Fruit fly (Drosophila melanogaster) whole organism, embryonic: Measurements from ENCODE around the gene CG6847.

Experiments used
- CG16779 ChIP-seq: fragments of 200-800 bp; sonication (Bioruptor generic); IDR thresholded peaks from 2 replicates; pipeline ENCODE4 v1.3.6; 2022; ENCODE audit warnings: missing biosample characterization, missing genetic modification characterization
- CG8281 ChIP-seq: fragments of 200-800 bp; sonication (Bioruptor generic); optimal IDR thresholded peaks from 2 replicates; lab custom pipeline; 2018; ENCODE audit warnings: missing biosample characterization, mild to moderate bottlenecking, missing genetic modification characterization, moderate library complexity
- Elba2 ChIP-seq: fragments of 200-800 bp; sonication (Bioruptor generic); optimal IDR thresholded peaks from 3 replicates; lab custom pipeline; 2016; ENCODE audit warnings: missing biosample characterization, missing genetic modification characterization
- Sry-δ ChIP-seq: fragments of 200-800 bp; sonication (Bioruptor generic); optimal IDR thresholded peaks from 2 replicates; lab custom pipeline; 2016; ENCODE audit warnings: missing biosample characterization, missing genetic modification characterization
- bigmax ChIP-seq: fragments of 200-800 bp; sonication (Bioruptor generic); optimal IDR thresholded peaks from 2 replicates; lab custom pipeline; 2018; ENCODE audit warnings: missing biosample characterization, mild to moderate bottlenecking, missing genetic modification characterization
- fru ChIP-seq: fragments of >200 bp; optimal IDR thresholded peaks from 2 replicates; lab custom pipeline; 2017
- her ChIP-seq: fragments of 200-800 bp; sonication (Bioruptor generic); optimal IDR thresholded peaks from 2 replicates; lab custom pipeline; 2016; ENCODE audit warnings: missing biosample characterization, missing genetic modification characterization
- nom ChIP-seq: fragments of 200-800 bp; sonication (Bioruptor generic); optimal IDR thresholded peaks from 2 replicates; lab custom pipeline; 2017; ENCODE audit warnings: missing biosample characterization, missing genetic modification characterization, mild to moderate bottlenecking, moderate library complexity, missing genetic modification reagents
- sima ChIP-seq: fragments of 200-800 bp; sonication (Bioruptor generic); optimal IDR thresholded peaks from 2 replicates; lab custom pipeline; 2016; ENCODE audit warnings: missing biosample characterization, missing genetic modification characterization

DNA sequence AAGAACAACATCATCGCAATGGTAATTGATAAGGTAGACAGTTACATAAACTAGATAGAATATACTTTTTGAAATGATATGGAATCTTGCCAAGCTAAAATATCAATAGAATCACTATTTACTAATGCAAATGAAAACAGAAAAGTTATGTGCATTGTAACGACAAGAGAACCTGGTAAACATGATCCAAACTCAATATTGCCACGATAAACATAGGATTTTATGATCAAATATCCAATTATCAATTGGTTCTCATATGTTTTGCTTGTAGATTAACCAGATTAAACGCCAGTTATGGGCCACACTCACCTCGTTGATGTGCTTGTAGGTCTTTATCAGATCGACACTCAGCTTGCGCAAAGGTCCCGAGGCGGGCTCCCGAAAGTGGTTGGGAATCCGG lies 39.0 kb upstream of the CG6847 start:
- TF ChIP-seq her (GFP tag; lab: Kevin White, UChicago) = no peak
- no peak for TF ChIP-seq bigmax (GFP tag; lab: Kevin White, UChicago)
- no peak for TF ChIP-seq Elba2 (GFP tag; lab: Kevin White, UChicago)
- no peak for TF ChIP-seq CG16779 (GFP tag; lab: Robert Waterston, UW)
- TF ChIP-seq Sry-δ (GFP tag; lab: Kevin White, UChicago) = no peak
- no peak for TF ChIP-seq CG8281 (tag; lab: Kevin White, UChicago)
- no peak for TF ChIP-seq nom (GFP tag; lab: Kevin White, UChicago)
- TF ChIP-seq sima (GFP tag; lab: Kevin White, UChicago) = no peak
- TF ChIP-seq fru (lab: Kevin White, UChicago) = no peak
